Fruit fly (Drosophila melanogaster) whole organism, wandering third instar larva: ENCODE results near the gene CG31464.

Experiments used
- Dfd ChIP-seq: fragments of >200 bp; optimal IDR thresholded peaks from 2 replicates; lab custom pipeline; 2017; ENCODE audit warnings: missing biosample characterization, missing genetic modification characterization
- GATAd ChIP-seq: sonication (Bioruptor generic); optimal IDR thresholded peaks from 2 replicates; lab custom pipeline; 2016; ENCODE audit warnings: missing biosample characterization, missing genetic modification characterization
- Hr83 ChIP-seq: fragments of 200-300 bp; sonication (Bioruptor generic); optimal IDR thresholded peaks from 2 replicates; lab custom pipeline; 2016; ENCODE audit warnings: missing biosample characterization, mild to moderate bottlenecking, missing genetic modification characterization, moderate library complexity; ENCODE audit not compliant: poor library complexity, severe bottlenecking
- Myc ChIP-seq: fragments of >200 bp; optimal IDR thresholded peaks from 2 replicates; lab custom pipeline; 2017
- Rel ChIP-seq, 2 experiments: fragments of 200-800 bp; sonication (Bioruptor generic) in 1 of 2; optimal IDR thresholded peaks; 2 replicates in 1 of 2; 3 replicates in 1 of 2; lab custom pipeline; 2016 to 2019; ENCODE audit warnings: mild to moderate bottlenecking in 2 of 2, missing biosample characterization in 2 of 2, missing genetic modification characterization in 2 of 2, moderate library complexity in 1 of 2
- fru ChIP-seq: fragments of 200-800 bp; sonication (Bioruptor generic); optimal IDR thresholded peaks from 3 replicates; lab custom pipeline; 2016; ENCODE audit warnings: missing biosample characterization, mild to moderate bottlenecking, missing genetic modification characterization

DNA sequence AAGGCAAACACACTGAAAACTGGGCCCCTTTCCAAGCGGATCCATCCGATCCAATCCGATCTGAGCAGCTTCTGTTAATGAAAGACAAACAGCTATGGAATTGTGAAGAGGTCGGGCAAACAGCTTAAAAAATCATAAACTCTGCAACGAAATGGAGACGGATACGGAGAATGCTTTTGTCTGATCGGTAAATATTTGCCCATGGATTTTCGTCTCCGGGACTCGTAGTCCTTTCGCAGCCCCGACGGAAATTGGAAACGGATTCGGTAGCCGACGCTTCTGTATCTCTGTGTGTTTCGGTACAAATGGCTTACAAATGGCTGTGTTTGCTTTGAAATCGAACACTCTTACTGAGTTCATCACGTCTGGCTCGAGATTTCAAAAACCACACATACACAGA is 35.8 kb downstream of the CG31464 start:
- no peak for TF ChIP-seq Hr83
- TF ChIP-seq Myc, result no peak
- no peak for TF ChIP-seq fru (GFP tag; lab: Kevin White, UChicago)
- TF ChIP-seq GATAd (GFP tag; lab: Kevin White, UChicago), result no peak
- TF ChIP-seq Dfd (GFP tag; lab: Kevin White, UChicago), result no peak
- no peak for TF ChIP-seq Rel (GFP tag; optimal IDR thresholded peaks at IDR 0.05; lab: Kevin White, UChicago)
- no peak for TF ChIP-seq Rel (tag; optimal IDR thresholded peaks at IDR 0.05; lab: Kevin White, UChicago)
